Worm (Caenorhabditis elegans) whole organism, L4/young adult: ENCODE data around the gene str-199.

Source experiments
- W03F9.2 ChIP-seq: fragments of 150-350 bp; optimal IDR thresholded peaks from 2 replicates; lab custom pipeline; 2014; ENCODE audit warnings: missing biosample characterization, missing genetic modification characterization
- him-1 ChIP-seq: sonication (generic microtip); optimal IDR thresholded peaks from 2 replicates; lab custom pipeline; 2016; ENCODE audit warnings: missing genotype, missing genetic modification reagents, missing genetic modification characterization, missing compliant biosample characterization

- TF ChIP-seq him-1 (tag; lab: Kevin White, UChicago) (no peak), W03F9.2 (tag; lab: Kevin White, UChicago) (no peak)
Measured at ce11 chrV:17182045-17182444, 8.3 kb downstream of the str-199 start, which contains the start of gene srh-159.
